Worm (Caenorhabditis elegans): Measurements from ENCODE around the gene str-43.

DNA sequence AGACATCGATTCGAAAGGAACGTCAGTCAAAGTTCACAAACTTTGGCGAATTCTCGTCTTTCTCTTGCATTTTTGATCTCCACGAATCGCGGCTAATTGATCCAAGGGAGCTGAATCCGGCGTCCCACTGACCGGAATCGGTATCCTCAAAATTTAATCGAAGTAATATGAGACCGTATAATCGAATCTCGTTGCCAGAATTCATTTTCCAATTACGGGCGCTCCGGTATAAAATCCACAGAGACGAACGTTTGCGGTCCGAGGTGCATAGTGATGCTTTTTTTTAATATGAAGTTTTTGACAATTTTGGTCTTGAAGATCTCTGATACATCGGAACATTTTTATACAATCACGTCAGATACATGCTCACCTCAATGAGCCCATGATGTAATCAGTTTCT lies 5.7 kb upstream of the str-43 start:
- TF ChIP-seq php-3 (GFP tag; IDR thresholded peaks at IDR 0.05) (no peak), lin-15B (tag; optimal IDR thresholded peaks at IDR 0.05) (no peak), mdt-29 (GFP tag; IDR thresholded peaks at IDR 0.05) (no peak), lin-13 (GFP tag; optimal IDR thresholded peaks at IDR 0.05) (no peak), zip-2 (tag; optimal IDR thresholded peaks at IDR 0.05) (no peak), nhr-6 (tag; optimal IDR thresholded peaks at IDR 0.05) (no peak), nhr-25 (tag; optimal IDR thresholded peaks at IDR 0.05; ENCODE audit: borderline replicate concordance, insufficient read depth) (no peak), madf-5 (GFP tag; IDR thresholded peaks at IDR 0.05) (no peak), zfp-3 (GFP tag; conservative IDR thresholded peaks at IDR 0.05) (no peak), R02D3.7 (tag; optimal IDR thresholded peaks at IDR 0.05) (no peak), vab-7 (GFP tag; IDR thresholded peaks at IDR 0.05) (no peak), gei-8 (GFP tag; optimal IDR thresholded peaks at IDR 0.05) (no peak)

All from whole organism, L4 larva.